Worm (Caenorhabditis elegans): ENCODE measurements around the gene gcy-19.

DNA sequence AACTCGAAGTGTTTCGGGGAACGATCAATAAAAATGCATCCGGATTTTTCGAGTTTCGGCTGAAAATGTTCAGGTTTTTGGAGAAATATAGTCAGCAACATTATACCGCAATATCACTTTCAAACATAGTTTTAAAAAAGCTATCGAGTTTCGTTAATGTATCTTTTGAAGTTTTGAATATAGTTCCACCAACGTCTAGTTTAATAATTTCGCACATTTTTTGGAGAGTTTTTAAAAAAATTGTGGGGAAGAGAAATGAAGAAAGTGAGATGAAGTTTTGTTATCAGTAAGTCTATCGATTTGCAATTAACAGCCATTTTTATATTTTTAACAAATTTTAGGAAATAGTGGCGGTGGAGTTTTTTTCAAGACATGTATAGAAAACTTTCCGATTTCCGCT is 33.4 kb downstream of the gcy-19 start, which contains the start of gene ZC239.17:
- no peak for TF ChIP-seq unc-130 (tag; optimal IDR thresholded peaks at IDR 0.05)
- no peak for TF ChIP-seq sup-37 (GFP tag; optimal IDR thresholded peaks at IDR 0.05)
- TF ChIP-seq nhr-90 (tag; optimal IDR thresholded peaks at IDR 0.05; ENCODE audit: poor library complexity) = no peak
- no peak for TF ChIP-seq irx-1 (tag; optimal IDR thresholded peaks at IDR 0.05)
